Worm (Caenorhabditis elegans): Measurements from ENCODE around the gene baf-1.

Gene baf-1

ce11 chrIII:9465865-9466264 lies 1.4 kb upstream of the baf-1 start, which contains the start of gene B0464.6:
B0464.6 (minus strand) TSS chrIII:9465965.
- TF ChIP-seq nhr-47 (tag; optimal IDR thresholded peaks at IDR 0.05) (no peak), nhr-20 (tag; optimal IDR thresholded peaks at IDR 0.05) (no peak), skn-1 (tag; optimal IDR thresholded peaks at IDR 0.05) (no peak), ces-1 (GFP tag; optimal IDR thresholded peaks at IDR 0.05) (no peak), aly-2 (tag; optimal IDR thresholded peaks at IDR 0.05) (no peak), nhr-77 (tag; optimal IDR thresholded peaks at IDR 0.05) (no peak), xbp-1 (tag; optimal IDR thresholded peaks at IDR 0.05) (no peak), blmp-1 (tag; optimal IDR thresholded peaks at IDR 0.05) (no peak), lsy-2 (tag; optimal IDR thresholded peaks at IDR 0.05) (no peak), alr-1 (tag; optimal IDR thresholded peaks at IDR 0.05; ENCODE audit: borderline replicate concordance) (no peak), egl-27 (tag; optimal IDR thresholded peaks at IDR 0.05) (no peak), hlh-4 (tag; optimal IDR thresholded peaks at IDR 0.05) (no peak), nhr-11 (tag; optimal IDR thresholded peaks at IDR 0.05) (no peak), ceh-82 (tag; optimal IDR thresholded peaks at IDR 0.05) (no peak), fkh-8 (tag; optimal IDR thresholded peaks at IDR 0.05) (no peak), ets-5 (GFP tag; IDR thresholded peaks at IDR 0.05) (no peak)

ce11 chrIII:9467857-9468256 lies 593 bp downstream of the baf-1 start, which contains the start of gene tag-342:
tag-342 (plus strand) TSS chrIII:9468157.
- no peak for TF ChIP-seq alr-1 (tag; optimal IDR thresholded peaks at IDR 0.05; ENCODE audit: borderline replicate concordance)
- no peak for TF ChIP-seq pag-3 (tag; optimal IDR thresholded peaks at IDR 0.05; ENCODE audit: borderline replicate concordance, insufficient read depth)
- no peak for TF ChIP-seq nhr-47 (tag; optimal IDR thresholded peaks at IDR 0.05)
- TF ChIP-seq lin-35 (GFP tag; optimal IDR thresholded peaks at IDR 0.05): no peak
- no peak for TF ChIP-seq mdl-1 (tag; optimal IDR thresholded peaks at IDR 0.05)
- no peak for TF ChIP-seq pax-3 (tag; optimal IDR thresholded peaks at IDR 0.05)
- no peak for TF ChIP-seq nhr-90 (tag; optimal IDR thresholded peaks at IDR 0.05; ENCODE audit: poor library complexity)
- TF ChIP-seq nhr-71 (tag; optimal IDR thresholded peaks at IDR 0.05): no peak
- TF ChIP-seq tlp-1 (tag; optimal IDR thresholded peaks at IDR 0.05): no peak
- TF ChIP-seq fkh-8 (tag; optimal IDR thresholded peaks at IDR 0.05): no peak
- TF ChIP-seq dpl-1 (GFP tag; optimal IDR thresholded peaks at IDR 0.05): no peak
- no peak for TF ChIP-seq sup-37 (GFP tag; optimal IDR thresholded peaks at IDR 0.05)
- no peak for TF ChIP-seq vab-15 (tag; optimal IDR thresholded peaks at IDR 0.05)
- no peak for TF ChIP-seq fos-1 (tag; optimal IDR thresholded peaks at IDR 0.05)
- no peak for TF ChIP-seq nhr-76 (tag; optimal IDR thresholded peaks at IDR 0.05)
- no peak for TF ChIP-seq unc-130 (tag; optimal IDR thresholded peaks at IDR 0.05)
- TF ChIP-seq swsn-7 (tag; optimal IDR thresholded peaks at IDR 0.05): no peak
- TF ChIP-seq C16A3.4 (tag; optimal IDR thresholded peaks at IDR 0.05): no peak
- TF ChIP-seq blmp-1 (tag; optimal IDR thresholded peaks at IDR 0.05): no peak
- TF ChIP-seq ceh-63 (GFP tag; optimal IDR thresholded peaks at IDR 0.05): no peak

ce11 chrIII:9471996-9472395 lies 4.7 kb downstream of the baf-1 start:
- TF ChIP-seq fkh-10 (GFP tag; optimal IDR thresholded peaks at IDR 0.05) (no peak), nhr-85 (tag) (no peak), sox-4 (tag; optimal IDR thresholded peaks at IDR 0.05) (no peak), tbx-2 (tag; optimal IDR thresholded peaks at IDR 0.05) (no peak), nhr-47 (tag; optimal IDR thresholded peaks at IDR 0.05) (no peak), C04F5.9 (tag; optimal IDR thresholded peaks at IDR 0.05) (no peak), ceh-82 (tag; optimal IDR thresholded peaks at IDR 0.05) (no peak), nhr-20 (tag; optimal IDR thresholded peaks at IDR 0.05) (no peak)

ce11 chrIII:9472464-9472863 lies 5.2 kb downstream of the baf-1 start:
- TF ChIP-seq nhr-20 (tag; optimal IDR thresholded peaks at IDR 0.05) (no peak), aha-1 (tag; optimal IDR thresholded peaks at IDR 0.05) (no peak)

Measured in whole organism, L1 larva.